Worm (Caenorhabditis elegans) whole organism, midembryonic: ENCODE results near the gene F26A1.9.

Experiments used
- T22C8.4 ChIP-seq: fragments of 200-800 bp; sonication (Bioruptor generic); IDR thresholded peaks from 2 replicates; pipeline ENCODE4 v1.3.6; 2022; ENCODE audit warnings: missing genetic modification characterization, missing compliant biosample characterization
- cog-1 ChIP-seq: sonication (generic microtip); optimal IDR thresholded peaks from 2 replicates; lab custom pipeline; 2016; ENCODE audit warnings: missing genetic modification characterization, missing compliant biosample characterization
- flt-1 ChIP-seq: fragments of 200-800 bp; sonication (Bioruptor generic); IDR thresholded peaks from 2 replicates; pipeline ENCODE4 v1.3.6; 2022; ENCODE audit warnings: missing genetic modification characterization, missing compliant biosample characterization
- klf-2 ChIP-seq: fragments of 200-800 bp; sonication (Bioruptor generic); conservative IDR thresholded peaks from 2 replicates; pipeline ENCODE4 v1.3.6; 2022; ENCODE audit warnings: missing genetic modification reagents, missing genetic modification characterization, missing compliant biosample characterization
- med-1 ChIP-seq: sonication (generic microtip); optimal IDR thresholded peaks from 2 replicates; lab custom pipeline; 2017; ENCODE audit warnings: missing genetic modification characterization, mild to moderate bottlenecking, missing compliant biosample characterization, antibody characterized with exemption, missing genetic modification reagents; ENCODE audit not compliant: insufficient read depth
- ref-1 ChIP-seq: fragments of 200-800 bp; sonication (Bioruptor generic); conservative IDR thresholded peaks from 2 replicates; pipeline ENCODE4 v1.3.6; 2022; ENCODE audit warnings: missing genetic modification reagents, missing genetic modification characterization, missing compliant biosample characterization
- tab-1 ChIP-seq: fragments of 200-800 bp; sonication (Bioruptor generic); IDR thresholded peaks from 2 replicates; pipeline ENCODE4 v1.3.6; 2022; ENCODE audit warnings: missing genetic modification characterization, missing compliant biosample characterization
- ztf-23 ChIP-seq: fragments of 200-800 bp; sonication (Bioruptor generic); IDR thresholded peaks from 2 replicates; pipeline ENCODE4 v1.3.6; 2022; ENCODE audit warnings: missing genetic modification reagents, missing genetic modification characterization, missing compliant biosample characterization
- ztf-29 ChIP-seq: fragments of 200-800 bp; sonication (Bioruptor generic); IDR thresholded peaks from 2 replicates; pipeline ENCODE4 v1.3.6; 2022; ENCODE audit warnings: missing genetic modification reagents, missing genetic modification characterization, missing compliant biosample characterization

F26A1.9 gene

ce11 chrIII:4826606-4827005 lies 2.7 kb downstream of the F26A1.9 start, which contains the start of gene F26A1.3:
Gene F26A1.3, plus strand, starts transcription at chrIII:4826906.
- no peak for TF ChIP-seq ztf-29
- no peak for TF ChIP-seq klf-2 (GFP tag; lab: Robert Waterston, UW)
- no peak for TF ChIP-seq tab-1
- TF ChIP-seq flt-1 (GFP tag; lab: Robert Waterston, UW): no peak
- TF ChIP-seq T22C8.4 (GFP tag; lab: Robert Waterston, UW): no peak
- TF ChIP-seq ref-1 (GFP tag; lab: Robert Waterston, UW): no peak
- TF ChIP-seq med-1: no peak
- no peak for TF ChIP-seq ztf-23 (GFP tag; lab: Robert Waterston, UW)
- TF ChIP-seq cog-1 (tag; lab: Kevin White, UChicago): no peak

DNA sequence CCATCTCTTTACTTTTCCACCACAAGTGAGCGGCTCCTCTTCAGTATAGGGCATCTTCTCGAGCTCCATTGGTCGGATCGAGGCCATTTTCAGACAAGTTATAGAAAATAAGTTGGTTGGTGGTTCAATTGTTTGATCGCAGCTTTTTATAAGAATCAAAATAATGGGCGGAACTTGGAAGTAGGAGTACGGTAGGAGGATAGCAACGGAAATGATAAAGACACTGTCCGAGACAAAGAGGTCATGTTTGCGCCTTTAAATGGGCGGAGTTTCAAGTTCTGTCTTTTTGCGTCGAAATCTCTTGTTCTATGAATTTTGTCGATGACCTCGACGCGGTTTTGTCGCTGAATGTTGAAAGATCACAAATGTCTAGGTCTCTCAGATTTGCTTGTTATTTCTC lies 7.2 kb downstream of the F26A1.9 start, which contains the start of gene F26A1.8:
F26A1.8 (minus strand) TSS at position 101 of the 400 bp plus-strand sequence.
- TF ChIP-seq tab-1 (no peak), T22C8.4 (GFP tag; lab: Robert Waterston, UW) (no peak), klf-2 (GFP tag; lab: Robert Waterston, UW) (no peak), ztf-23 (GFP tag; lab: Robert Waterston, UW) (no peak), cog-1 (tag; lab: Kevin White, UChicago) (no peak), med-1 (no peak), ztf-29 (no peak)

- no peak for TF ChIP-seq ztf-23 (GFP tag; lab: Robert Waterston, UW)
- TF ChIP-seq klf-2 (GFP tag; lab: Robert Waterston, UW): no peak
- no peak for TF ChIP-seq tab-1
- no peak for TF ChIP-seq flt-1 (GFP tag; lab: Robert Waterston, UW)
- no peak for TF ChIP-seq med-1
- no peak for TF ChIP-seq cog-1 (tag; lab: Kevin White, UChicago)
- TF ChIP-seq ref-1 (GFP tag; lab: Robert Waterston, UW): no peak
- TF ChIP-seq ztf-29: no peak
- TF ChIP-seq T22C8.4 (GFP tag; lab: Robert Waterston, UW): no peak
These were observed 9.5 kb downstream of the F26A1.9 start, which contains the start of gene F26A1.7 for ce11 chrIII:4819843-4820242. Gene F26A1.7, minus strand, starts transcription at chrIII:4819943.

ce11 chrIII:4817240-4817639 lies 12.1 kb downstream of the F26A1.9 start, which contains the start of gene F26A1.4:
Gene F26A1.4, plus strand, starts transcription at chrIII:4817540.
- TF ChIP-seq ztf-29 (no peak), flt-1 (GFP tag; lab: Robert Waterston, UW) (no peak), ztf-23 (GFP tag; lab: Robert Waterston, UW) (no peak), med-1 (no peak), cog-1 (tag; lab: Kevin White, UChicago) (no peak), tab-1 (no peak), T22C8.4 (GFP tag; lab: Robert Waterston, UW) (no peak), klf-2 (GFP tag; lab: Robert Waterston, UW) (no peak), ref-1 (GFP tag; lab: Robert Waterston, UW) (no peak)

- TF ChIP-seq med-1 (no peak), ztf-29 (no peak), flt-1 (GFP tag; lab: Robert Waterston, UW) (no peak), T22C8.4 (GFP tag; lab: Robert Waterston, UW) (no peak), tab-1 (no peak), cog-1 (tag; lab: Kevin White, UChicago) (no peak), klf-2 (GFP tag; lab: Robert Waterston, UW) (no peak), ztf-23 (GFP tag; lab: Robert Waterston, UW) (no peak)
These were observed 14.6 kb downstream of the F26A1.9 start, which contains the start of gene arl-6 for ce11 chrIII:4814730-4815129. Gene arl-6, minus strand, starts transcription at chrIII:4814830.

ce11 chrIII:4811195-4811594 lies 18.1 kb downstream of the F26A1.9 start, which contains the start of gene C38D4.7:
Gene C38D4.7, minus strand, starts transcription at chrIII:4811295.
- TF ChIP-seq tab-1 (no peak), med-1 (no peak), klf-2 (GFP tag; lab: Robert Waterston, UW) (no peak), ref-1 (GFP tag; lab: Robert Waterston, UW) (no peak), ztf-29 (no peak), ztf-23 (GFP tag; lab: Robert Waterston, UW) (no peak), cog-1 (tag; lab: Kevin White, UChicago) (no peak), T22C8.4 (GFP tag; lab: Robert Waterston, UW) (no peak), flt-1 (GFP tag; lab: Robert Waterston, UW) (no peak)

DNA sequence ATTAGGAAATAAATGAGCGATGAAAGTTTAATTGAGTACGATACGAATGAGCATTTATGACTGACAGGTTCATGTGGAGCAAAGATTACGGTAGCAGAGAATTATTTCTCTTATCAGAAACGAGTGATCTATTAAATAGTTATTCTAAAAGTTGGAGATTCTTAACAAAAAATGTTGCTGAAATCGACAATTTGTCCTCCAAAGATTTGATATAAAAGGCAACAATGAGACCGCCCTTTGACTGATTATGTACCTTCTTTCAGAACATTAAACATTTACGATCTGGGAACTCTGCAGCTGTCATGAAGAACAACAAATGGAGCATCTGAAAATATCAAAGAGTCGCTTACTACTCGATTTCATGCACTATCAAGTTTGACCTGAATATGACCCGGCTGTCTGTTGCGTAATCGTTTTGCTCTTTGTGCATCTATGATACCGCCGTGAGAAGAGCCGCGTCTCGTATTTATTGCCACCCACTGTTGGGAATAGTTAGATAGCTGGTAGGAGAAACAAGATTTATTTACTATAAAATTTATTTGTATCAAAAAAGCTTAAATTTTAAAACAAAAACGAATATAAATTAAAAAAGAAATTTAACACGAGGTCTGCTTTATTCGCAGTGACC lies 19.7 kb downstream of the F26A1.9 start, which contains the start of gene pal-1:
pal-1 (minus strand) TSS at position 51 of the 628 bp plus-strand sequence.
- TF ChIP-seq klf-2 (GFP tag; lab: Robert Waterston, UW) (no peak), ztf-23 (GFP tag; lab: Robert Waterston, UW) (no peak), ref-1 (GFP tag; lab: Robert Waterston, UW) (no peak), ztf-29 (no peak), tab-1 (no peak), T22C8.4 (GFP tag; lab: Robert Waterston, UW) (no peak), med-1 (no peak), cog-1 (tag; lab: Kevin White, UChicago) (no peak), flt-1 (GFP tag; lab: Robert Waterston, UW) (no peak)

DNA sequence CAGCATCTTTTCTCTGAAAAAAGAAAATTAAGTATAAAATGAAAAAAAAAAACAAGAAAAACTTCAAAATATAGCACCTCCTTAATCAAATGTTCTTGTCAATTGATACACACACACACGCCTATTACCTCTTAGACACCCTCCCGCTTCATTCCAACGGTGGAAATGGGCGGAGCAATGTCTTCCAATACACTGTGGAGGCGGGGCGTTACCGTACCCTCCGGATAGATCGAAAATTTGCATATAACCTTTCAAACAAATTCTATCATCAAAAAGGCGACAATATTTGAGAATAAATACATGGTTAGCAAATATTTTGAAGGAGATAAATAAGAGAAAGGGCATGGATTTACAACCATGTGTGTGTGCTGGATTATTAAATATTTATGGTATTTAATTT lies 21.3 kb downstream of the F26A1.9 start:
- TF ChIP-seq flt-1 (GFP tag; lab: Robert Waterston, UW) (no peak), T22C8.4 (GFP tag; lab: Robert Waterston, UW) (no peak), med-1 (no peak)

ce11 chrIII:4806345-4806744 lies 23.0 kb downstream of the F26A1.9 start:
- TF ChIP-seq ztf-29 (no peak), klf-2 (GFP tag; lab: Robert Waterston, UW) (no peak), ref-1 (GFP tag; lab: Robert Waterston, UW) (no peak), T22C8.4 (GFP tag; lab: Robert Waterston, UW) (no peak), med-1 (no peak), cog-1 (tag; lab: Kevin White, UChicago) (no peak), ztf-23 (GFP tag; lab: Robert Waterston, UW) (no peak), flt-1 (GFP tag; lab: Robert Waterston, UW) (no peak)
